Worm (Caenorhabditis elegans) whole organism, midembryonic: Measurements from ENCODE around the gene K10C2.8.

Source experiments
- T22C8.4 ChIP-seq: fragments of 200-800 bp; sonication (Bioruptor generic); IDR thresholded peaks from 2 replicates; pipeline ENCODE4 v1.3.6; 2022; ENCODE audit warnings: missing genetic modification characterization, missing compliant biosample characterization
- cog-1 ChIP-seq: sonication (generic microtip); optimal IDR thresholded peaks from 2 replicates; lab custom pipeline; 2016; ENCODE audit warnings: missing genetic modification characterization, missing compliant biosample characterization
- flt-1 ChIP-seq: fragments of 200-800 bp; sonication (Bioruptor generic); IDR thresholded peaks from 2 replicates; pipeline ENCODE4 v1.3.6; 2022; ENCODE audit warnings: missing genetic modification characterization, missing compliant biosample characterization
- med-1 ChIP-seq: sonication (generic microtip); optimal IDR thresholded peaks from 2 replicates; lab custom pipeline; 2017; ENCODE audit warnings: missing genetic modification characterization, mild to moderate bottlenecking, missing compliant biosample characterization, antibody characterized with exemption, missing genetic modification reagents; ENCODE audit not compliant: insufficient read depth
- ref-1 ChIP-seq: fragments of 200-800 bp; sonication (Bioruptor generic); conservative IDR thresholded peaks from 2 replicates; pipeline ENCODE4 v1.3.6; 2022; ENCODE audit warnings: missing genetic modification reagents, missing genetic modification characterization, missing compliant biosample characterization
- tab-1 ChIP-seq: fragments of 200-800 bp; sonication (Bioruptor generic); IDR thresholded peaks from 2 replicates; pipeline ENCODE4 v1.3.6; 2022; ENCODE audit warnings: missing genetic modification characterization, missing compliant biosample characterization
- ztf-23 ChIP-seq: fragments of 200-800 bp; sonication (Bioruptor generic); IDR thresholded peaks from 2 replicates; pipeline ENCODE4 v1.3.6; 2022; ENCODE audit warnings: missing genetic modification reagents, missing genetic modification characterization, missing compliant biosample characterization
- ztf-29 ChIP-seq: fragments of 200-800 bp; sonication (Bioruptor generic); IDR thresholded peaks from 2 replicates; pipeline ENCODE4 v1.3.6; 2022; ENCODE audit warnings: missing genetic modification reagents, missing genetic modification characterization, missing compliant biosample characterization

- no peak for TF ChIP-seq flt-1
- TF ChIP-seq ztf-29 (GFP tag; lab: Robert Waterston, UW) = no peak
- no peak for TF ChIP-seq ref-1 (GFP tag; lab: Robert Waterston, UW)
- no peak for TF ChIP-seq ztf-23 (GFP tag; lab: Robert Waterston, UW)
- no peak for TF ChIP-seq tab-1 (GFP tag; lab: Robert Waterston, UW)
- TF ChIP-seq med-1 (GFP tag; lab: Kevin White, UChicago) = no peak
- no peak for TF ChIP-seq T22C8.4
- TF ChIP-seq cog-1 (tag; lab: Kevin White, UChicago) = no peak
Measured at ce11 chrX:6435812-6436211, 1.6 kb downstream of the K10C2.8 start.
